Worm (Caenorhabditis elegans) whole organism, late embryonic: Measurements from ENCODE around the gene fbxb-45.
"Not testable (repeated sequence)": the region's sequence is repeated elsewhere in the genome, so short reads cannot be mapped to it uniquely, and the experiment has no call there.

Experiments used
- C38D4.7 ChIP-seq: fragments of 200-800 bp; sonication (Bioruptor generic); optimal IDR thresholded peaks from 2 replicates; lab custom pipeline; 2018; ENCODE audit warnings: mild to moderate bottlenecking, missing genetic modification characterization, moderate library complexity, missing compliant biosample characterization
- T23F11.4 ChIP-seq: fragments of 200-800 bp; sonication (Bioruptor generic); optimal IDR thresholded peaks from 2 replicates; lab custom pipeline; 2018; ENCODE audit warnings: mild to moderate bottlenecking, missing genetic modification characterization, missing compliant biosample characterization
- ahr-1 ChIP-seq: sonication (generic microtip); optimal IDR thresholded peaks from 2 replicates; lab custom pipeline; 2016; ENCODE audit warnings: missing genetic modification characterization, missing compliant biosample characterization
- ama-1 ChIP-seq: fragments of 150-350 bp; optimal IDR thresholded peaks from 2 replicates; lab custom pipeline; 2014
- ceh-22 ChIP-seq: sonication (generic microtip); optimal IDR thresholded peaks from 2 replicates; lab custom pipeline; 2017; ENCODE audit warnings: missing biosample characterization, missing genetic modification characterization
- ceh-30 ChIP-seq: fragments of 150-350 bp; optimal IDR thresholded peaks from 2 replicates; lab custom pipeline; 2014; ENCODE audit warnings: missing biosample characterization, missing genetic modification characterization
- ceh-48 ChIP-seq: sonication (generic microtip); optimal IDR thresholded peaks from 2 replicates; lab custom pipeline; 2016; ENCODE audit warnings: missing genetic modification characterization, inconsistent platforms, missing compliant biosample characterization
- ceh-6 ChIP-seq: fragments of 200-800 bp; sonication (Bioruptor generic); optimal IDR thresholded peaks from 2 replicates; lab custom pipeline; 2018; ENCODE audit warnings: mild to moderate bottlenecking, missing genetic modification characterization, missing compliant biosample characterization
- ceh-9 ChIP-seq: sonication (generic microtip); optimal IDR thresholded peaks from 2 replicates; lab custom pipeline; 2016; ENCODE audit warnings: mild to moderate bottlenecking, missing genetic modification characterization, inconsistent platforms, missing compliant biosample characterization
- elt-4 ChIP-seq: sonication (generic microtip); optimal IDR thresholded peaks from 2 replicates; lab custom pipeline; 2016; ENCODE audit warnings: missing genetic modification characterization, missing compliant biosample characterization
- fkh-10 ChIP-seq: fragments of 150-350 bp; optimal IDR thresholded peaks from 2 replicates; lab custom pipeline; 2014; ENCODE audit warnings: missing biosample characterization, missing genetic modification reagents, missing genetic modification characterization
- fkh-6 ChIP-seq: sonication (generic microtip); optimal IDR thresholded peaks from 2 replicates; lab custom pipeline; 2016; ENCODE audit warnings: missing genetic modification characterization, missing compliant biosample characterization
- gmeb-2 ChIP-seq: sonication (generic microtip); optimal IDR thresholded peaks from 2 replicates; lab custom pipeline; 2016; ENCODE audit warnings: missing genetic modification characterization, inconsistent platforms, missing compliant biosample characterization
- hlh-15 ChIP-seq: sonication (generic microtip); optimal IDR thresholded peaks from 2 replicates; lab custom pipeline; 2016; ENCODE audit warnings: missing genetic modification characterization, missing compliant biosample characterization
- hlh-8 ChIP-seq: sonication (generic microtip); optimal IDR thresholded peaks from 2 replicates; lab custom pipeline; 2016; ENCODE audit warnings: missing genotype, missing genetic modification characterization, missing compliant biosample characterization
- lim-6 ChIP-seq: sonication (generic microtip); optimal IDR thresholded peaks from 2 replicates; lab custom pipeline; 2016; ENCODE audit warnings: missing genetic modification characterization, missing compliant biosample characterization
- madf-2 ChIP-seq: sonication (generic microtip); optimal IDR thresholded peaks from 2 replicates; lab custom pipeline; 2017; ENCODE audit warnings: missing genetic modification characterization, missing compliant biosample characterization
- nfya-1 ChIP-seq: sonication (generic microtip); optimal IDR thresholded peaks from 2 replicates; lab custom pipeline; 2017; ENCODE audit warnings: missing genetic modification characterization, mild to moderate bottlenecking, missing compliant biosample characterization, antibody characterized with exemption, moderate library complexity
- pat-9 ChIP-seq: fragments of 200-800 bp; sonication (Bioruptor generic); optimal IDR thresholded peaks from 2 replicates; lab custom pipeline; 2018; ENCODE audit warnings: mild to moderate bottlenecking, missing genetic modification characterization, moderate library complexity, missing compliant biosample characterization
- pax-1 ChIP-seq: fragments of 150-350 bp; optimal IDR thresholded peaks from 2 replicates; lab custom pipeline; 2014; ENCODE audit warnings: missing biosample characterization, missing genetic modification characterization
- pqm-1 ChIP-seq: sonication (generic microtip); optimal IDR thresholded peaks from 2 replicates; lab custom pipeline; 2016; ENCODE audit warnings: missing genetic modification characterization, missing compliant biosample characterization
- sox-4 ChIP-seq: sonication (generic microtip); optimal IDR thresholded peaks from 2 replicates; lab custom pipeline; 2017; ENCODE audit warnings: mild to moderate bottlenecking, missing genetic modification characterization, inconsistent platforms, missing compliant biosample characterization
- unc-3 ChIP-seq, 2 experiments: fragments of 200-800 bp in 1 of 2; sonication (Bioruptor generic) in 1 of 2; sonication (generic microtip) in 1 of 2; conservative IDR thresholded peaks in 1 of 2; optimal IDR thresholded peaks in 1 of 2; 2 replicates each; pipeline versions ENCODE4 v1.3.6 to Lab custom; 2016 to 2022; ENCODE audit warnings: missing compliant biosample characterization in 2 of 2, missing genetic modification characterization in 2 of 2, missing genetic modification reagents in 1 of 2
- zip-5 ChIP-seq: sonication (generic microtip); optimal IDR thresholded peaks from 2 replicates; lab custom pipeline; 2016; ENCODE audit warnings: missing genetic modification characterization, missing compliant biosample characterization
- ztf-16 ChIP-seq: sonication (generic microtip); optimal IDR thresholded peaks from 2 replicates; lab custom pipeline; 2017; ENCODE audit warnings: missing genetic modification characterization, missing compliant biosample characterization

Gene fbxb-45

DNA sequence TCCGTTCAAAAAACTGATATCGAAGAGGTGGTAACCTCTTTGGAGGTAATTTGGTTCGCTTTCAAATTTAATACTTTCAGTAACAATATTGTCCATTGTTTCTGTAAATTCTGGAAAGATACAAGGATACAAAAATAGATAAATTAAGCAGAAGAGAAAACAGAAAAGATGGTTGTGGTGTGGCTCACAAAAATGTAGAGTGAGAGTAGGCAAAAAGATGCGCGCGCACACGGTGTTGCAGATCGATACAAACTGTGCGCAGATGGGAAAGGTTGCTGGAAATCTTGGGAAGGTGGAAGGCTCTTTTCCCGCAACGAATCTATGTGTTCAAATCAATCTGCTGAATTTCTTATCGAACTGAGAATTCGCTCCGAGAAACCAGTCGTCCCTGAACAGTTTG, 19.1 kb downstream of the fbxb-45 start, which contains the start of gene btb-11:
TSS of gene btb-11 (minus strand) at position 101 of the 400 bp plus-strand sequence.
- not testable (repeated sequence) for TF ChIP-seq ceh-22 (tag; lab: Kevin White, UChicago); ama-1 (lab: Kevin White, UChicago); sox-4 (tag; lab: Kevin White, UChicago)

DNA sequence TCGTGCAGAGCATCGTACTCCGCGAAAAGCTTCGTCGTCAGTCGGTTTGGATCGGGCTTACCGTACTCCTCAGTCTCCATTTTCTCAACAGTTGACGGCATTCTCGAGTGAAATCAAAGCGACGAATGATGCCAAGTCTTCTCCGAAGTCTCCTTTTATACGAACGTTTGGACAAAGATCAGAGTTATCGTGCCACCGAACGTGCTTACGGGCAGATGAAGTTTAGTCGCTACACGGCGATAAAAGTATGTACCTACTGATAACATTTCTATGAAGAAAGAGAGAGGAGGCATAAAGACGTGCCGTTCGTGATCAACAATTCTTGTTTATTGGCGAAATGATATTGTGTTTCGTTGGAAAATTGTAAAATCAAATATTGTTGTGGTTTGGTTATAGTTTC, 37.5 kb downstream of the fbxb-45 start, which contains the start of gene F45D11.14:
TSS of gene F45D11.14 (minus strand) at position 101 of the 400 bp plus-strand sequence.
- TF ChIP-seq pax-1 (tag; lab: Kevin White, UChicago); pqm-1; ceh-48 (tag; lab: Kevin White, UChicago): not testable (repeated sequence)

ce11 chrII:1001351-1001750, 42.5 kb downstream of the fbxb-45 start, which contains the start of the genes fbxb-30 and F45D11.5:
TSS of gene fbxb-30 (minus strand) at chrII:1001451.
TSS of gene F45D11.5 (plus strand) at chrII:1001702.
- TF ChIP-seq ceh-6, result no peak
- TF ChIP-seq ceh-30 (tag; lab: Kevin White, UChicago), result no peak
- no peak for TF ChIP-seq unc-3 (GFP tag; conservative IDR thresholded peaks at IDR 0.05; lab: Robert Waterston, UW)
- TF ChIP-seq unc-3 (tag; optimal IDR thresholded peaks at IDR 0.05; lab: Kevin White, UChicago), result no peak
- no peak for TF ChIP-seq ztf-16 (tag; lab: Kevin White, UChicago)
- TF ChIP-seq lim-6, result no peak
- TF ChIP-seq ama-1 (lab: Kevin White, UChicago), result no peak
- TF ChIP-seq pat-9 (tag; lab: Kevin White, UChicago), result no peak
- TF ChIP-seq ahr-1, result no peak
- TF ChIP-seq ceh-22 (tag; lab: Kevin White, UChicago), result no peak
- no peak for TF ChIP-seq madf-2 (tag; lab: Kevin White, UChicago)
- no peak for TF ChIP-seq ceh-9
- no peak for TF ChIP-seq hlh-8 (tag; lab: Kevin White, UChicago)
- TF ChIP-seq, all 69 proteins: peak for 0

ce11 chrII:999493-999892, 44.3 kb downstream of the fbxb-45 start, which contains the start of gene fbxb-29:
TSS of gene fbxb-29 (minus strand) at chrII:999593.
- TF ChIP-seq pat-9 (tag; lab: Kevin White, UChicago), result no peak
- no peak for TF ChIP-seq elt-4 (tag; lab: Kevin White, UChicago)
- TF ChIP-seq hlh-15 (tag; lab: Kevin White, UChicago), result no peak
- no peak for TF ChIP-seq C38D4.7 (GFP tag; lab: Kevin White, UChicago)
- no peak for TF ChIP-seq zip-5 (tag; lab: Kevin White, UChicago)
- TF ChIP-seq lim-6, result no peak

DNA sequence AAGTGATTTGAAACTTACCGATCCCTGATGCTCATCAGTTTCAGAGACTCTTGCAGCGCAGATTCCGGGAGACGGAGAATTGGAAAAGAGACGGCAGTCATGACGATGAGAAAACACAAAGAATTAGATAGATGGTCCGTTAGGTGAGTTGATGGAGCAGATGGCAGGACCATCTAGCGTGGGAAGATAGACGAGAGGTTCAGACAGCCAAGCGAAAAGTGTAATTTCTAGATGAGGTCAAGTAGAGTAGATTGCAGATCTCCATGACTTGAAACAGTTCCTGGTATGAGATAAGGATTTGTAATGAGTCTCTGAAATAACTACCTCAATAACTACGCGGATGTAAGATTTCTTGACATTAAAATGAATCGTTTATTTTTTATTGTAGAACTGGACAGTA, 47.7 kb downstream of the fbxb-45 start, which contains the start of gene F45D11.11:
TSS of gene F45D11.11 (minus strand) at position 101 of the 400 bp plus-strand sequence.
- TF ChIP-seq fkh-6; gmeb-2 (tag; lab: Kevin White, UChicago); T23F11.4: not testable (repeated sequence)

ce11 chrII:994231-994630, 49.6 kb downstream of the fbxb-45 start, which contains the start of gene F45D11.7:
TSS of gene F45D11.7 (plus strand) at chrII:994531.
- not testable (repeated sequence) for TF ChIP-seq fkh-10 (GFP tag; lab: Kevin White, UChicago); ceh-48 (tag; lab: Kevin White, UChicago); nfya-1 (tag; lab: Kevin White, UChicago)
